Fruit fly (Drosophila melanogaster) whole organism, embryonic: Measurements from ENCODE around the gene SclA.

Experiments
- Doc3 ChIP-seq: fragments of 200-800 bp; sonication (Bioruptor generic); IDR thresholded peaks from 3 replicates; pipeline ENCODE4 v1.3.6; 2022; ENCODE audit warnings: missing biosample characterization, missing genetic modification characterization; ENCODE audit not compliant: partially characterized antibody
- Myb ChIP-seq: fragments of 200-800 bp; sonication (Bioruptor generic); optimal IDR thresholded peaks from 2 replicates; lab custom pipeline; 2016; ENCODE audit warnings: missing biosample characterization, missing genetic modification characterization
- corto ChIP-seq: fragments of 200-800 bp; sonication (Bioruptor generic); optimal IDR thresholded peaks from 2 replicates; lab custom pipeline; 2016; ENCODE audit warnings: missing biosample characterization, mild to moderate bottlenecking, missing genetic modification characterization, moderate library complexity
- wek ChIP-seq: fragments of 200-800 bp; sonication (Bioruptor generic); optimal IDR thresholded peaks from 3 replicates; lab custom pipeline; 2018; ENCODE audit warnings: missing biosample characterization, mild to moderate bottlenecking, missing genetic modification characterization, moderate library complexity

dm6 chr2L:16808752-16809151 lies 29.0 kb upstream of the SclA start:
- TF ChIP-seq wek (GFP tag; lab: Kevin White, UChicago) (no peak), corto (GFP tag; lab: Kevin White, UChicago) (no peak), Myb (GFP tag; lab: Kevin White, UChicago) (no peak), Doc3 (GFP tag; lab: Robert Waterston, UW) (no peak)
